Fruit fly (Drosophila melanogaster) whole organism, pupa: ENCODE results near the gene CG6356.

Experiments
- CG14655 ChIP-seq: fragments of 200-800 bp; sonication (Bioruptor generic); optimal IDR thresholded peaks from 3 replicates; lab custom pipeline; 2017; ENCODE audit warnings: mild to moderate bottlenecking, missing biosample characterization, missing genetic modification reagents, missing genetic modification characterization
- CG15710 ChIP-seq: fragments of 200-800 bp; sonication (Bioruptor generic); optimal IDR thresholded peaks from 2 replicates; lab custom pipeline; 2018; ENCODE audit warnings: missing biosample characterization, mild to moderate bottlenecking, missing genetic modification characterization, moderate library complexity
- CG17806 ChIP-seq: fragments of 200-800 bp; sonication (Bioruptor generic); optimal IDR thresholded peaks from 2 replicates; lab custom pipeline; 2018; ENCODE audit warnings: missing biosample characterization, mild to moderate bottlenecking, missing genetic modification characterization, moderate library complexity
- CG9948 ChIP-seq: fragments of 200-800 bp; sonication (Bioruptor generic); optimal IDR thresholded peaks from 2 replicates; lab custom pipeline; 2018; ENCODE audit warnings: missing biosample characterization, mild to moderate bottlenecking, missing genetic modification characterization, moderate library complexity
- D1 ChIP-seq: fragments of 200-800 bp; sonication (Bioruptor generic); optimal IDR thresholded peaks from 2 replicates; lab custom pipeline; 2018; ENCODE audit warnings: missing biosample characterization, mild to moderate bottlenecking, missing genetic modification characterization, moderate library complexity
- Ets98B ChIP-seq: fragments of 200-800 bp; sonication (Bioruptor generic); IDR thresholded peaks from 2 replicates; pipeline ENCODE4 v1.3.6; 2022; ENCODE audit warnings: missing biosample characterization, missing genetic modification characterization
- Pif1B ChIP-seq: fragments of 200-800 bp; sonication (Bioruptor generic); optimal IDR thresholded peaks from 3 replicates; lab custom pipeline; 2016; ENCODE audit warnings: missing biosample characterization, missing genetic modification characterization
- gl ChIP-seq: fragments of 200-800 bp; sonication (Bioruptor generic); optimal IDR thresholded peaks from 2 replicates; lab custom pipeline; 2018; ENCODE audit warnings: missing biosample characterization, mild to moderate bottlenecking, missing genetic modification characterization

- TF ChIP-seq CG15710 (no peak), CG17806 (peak; percentile 8), Pif1B (GFP tag; lab: Kevin White, UChicago) (peak; percentile 48), CG14655 (peak; percentile 49), D1 (tag; lab: Kevin White, UChicago) (no peak), gl (tag; lab: Kevin White, UChicago) (no peak), Ets98B (no peak), CG9948 (tag; lab: Kevin White, UChicago) (peak; percentile 40)
Observed at dm6 chr3R:24298534-24298936, 14.8 kb downstream of the CG6356 start.
